Fruit fly (Drosophila melanogaster) whole organism, larva: ENCODE data around the gene drn.

ENCODE experiments used
- noc ChIP-seq: fragments of 200-800 bp; sonication (Bioruptor generic); optimal IDR thresholded peaks from 3 replicates; lab custom pipeline; 2019; ENCODE audit warnings: missing biosample characterization, mild to moderate bottlenecking, missing genetic modification characterization, moderate library complexity

The drn gene

DNA sequence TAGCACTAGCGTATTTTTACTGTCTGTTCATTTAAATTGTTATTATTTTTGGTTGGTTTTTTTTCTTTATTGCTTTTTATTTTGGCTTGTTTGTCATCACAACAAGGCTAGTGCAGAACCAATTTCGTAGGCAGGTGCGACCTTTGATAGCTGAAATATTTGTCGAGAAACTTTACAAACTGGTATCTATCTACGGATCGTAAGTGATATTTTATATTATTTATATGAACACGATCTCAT, at the start of gene drn:
Gene drn (plus strand): TSS at position 141 of the 240 bp plus-strand sequence.
- no peak for TF ChIP-seq noc (tag; lab: Kevin White, UChicago)

DNA sequence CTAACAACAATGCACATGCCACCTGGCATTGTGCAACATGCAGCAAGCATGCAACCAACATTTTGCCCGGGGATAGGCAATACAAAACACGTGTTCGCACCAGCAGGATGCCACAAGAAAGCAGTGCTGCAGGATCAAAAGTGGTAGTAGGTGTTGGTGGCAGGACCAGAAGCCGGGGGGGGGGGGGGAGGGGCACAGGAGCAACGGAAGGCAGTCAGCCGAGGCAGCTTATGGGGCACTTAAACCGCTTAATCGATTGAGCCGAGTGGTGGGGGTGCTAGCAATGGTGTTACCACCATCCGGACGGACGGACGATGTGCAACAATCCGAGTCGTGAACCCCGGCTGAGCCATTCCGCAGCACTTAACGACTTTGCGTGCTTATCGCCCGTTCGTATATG, 42.9 kb upstream of the drn start:
- no peak for TF ChIP-seq noc (tag; lab: Kevin White, UChicago)

DNA sequence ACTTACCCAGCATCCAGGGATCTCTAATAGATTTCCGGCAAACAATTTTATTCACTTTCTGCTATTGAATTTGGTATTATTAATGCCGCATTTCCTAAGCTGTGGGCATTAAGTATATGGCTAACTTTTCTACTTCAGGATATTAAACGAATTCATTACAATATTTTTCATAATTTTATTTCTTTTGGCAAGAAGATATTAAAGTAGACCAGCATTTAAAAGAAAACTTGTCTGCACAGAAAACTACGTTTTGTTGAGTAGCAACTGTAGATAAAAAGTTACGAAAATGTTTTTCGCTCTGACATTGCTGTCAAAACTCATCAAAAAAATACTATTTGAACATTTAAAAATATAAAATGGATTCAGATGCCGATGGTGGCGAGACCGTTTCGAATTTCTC, 18.5 kb upstream of the drn start, which contains the start of gene HP1e:
Gene HP1e (plus strand): TSS at position 301 of the 400 bp plus-strand sequence.
- TF ChIP-seq noc (tag; lab: Kevin White, UChicago): no peak

DNA sequence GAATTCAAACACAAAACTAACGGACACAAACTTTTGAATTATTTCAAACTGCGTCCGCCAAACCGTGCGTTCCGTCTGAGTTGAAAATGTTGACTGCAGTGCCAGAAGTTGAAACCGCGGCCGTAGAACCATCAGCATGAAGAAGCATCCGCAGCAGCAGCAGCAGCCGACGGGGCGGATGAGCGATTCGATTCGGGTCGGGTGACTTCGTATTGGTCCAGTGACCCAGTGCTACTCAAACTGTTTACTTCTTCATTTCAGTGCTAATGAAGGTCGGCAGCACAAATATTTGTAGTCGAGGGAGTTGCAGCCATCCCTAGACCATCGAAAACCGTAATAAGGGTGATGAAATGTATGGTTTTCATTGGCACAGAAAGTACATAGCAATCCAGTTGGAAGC, 11.6 kb upstream of the drn start, which contains the start of gene CG8861:
Gene CG8861 (minus strand): TSS at position 101 of the 400 bp plus-strand sequence.
- no peak for TF ChIP-seq noc (tag; lab: Kevin White, UChicago)

DNA sequence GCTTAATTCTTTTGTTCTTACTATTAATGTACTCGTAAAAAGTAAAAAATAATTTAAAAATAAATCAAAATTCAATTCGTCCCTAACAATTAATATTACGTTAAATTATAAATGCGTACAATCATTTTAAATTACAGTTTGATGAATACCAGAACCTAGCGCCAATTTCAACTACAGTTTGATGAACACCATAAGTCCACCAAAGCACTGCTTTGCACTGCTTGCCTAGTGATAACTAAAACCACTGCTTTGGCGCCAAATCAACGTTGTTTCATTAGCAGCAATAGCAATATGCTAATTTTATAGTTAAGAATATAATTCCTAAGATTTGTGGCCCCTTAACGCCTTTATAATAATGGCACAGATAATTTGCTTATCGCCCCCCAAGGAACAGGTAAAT, 11.2 kb upstream of the drn start:
- TF ChIP-seq noc (tag; lab: Kevin White, UChicago): no peak

DNA sequence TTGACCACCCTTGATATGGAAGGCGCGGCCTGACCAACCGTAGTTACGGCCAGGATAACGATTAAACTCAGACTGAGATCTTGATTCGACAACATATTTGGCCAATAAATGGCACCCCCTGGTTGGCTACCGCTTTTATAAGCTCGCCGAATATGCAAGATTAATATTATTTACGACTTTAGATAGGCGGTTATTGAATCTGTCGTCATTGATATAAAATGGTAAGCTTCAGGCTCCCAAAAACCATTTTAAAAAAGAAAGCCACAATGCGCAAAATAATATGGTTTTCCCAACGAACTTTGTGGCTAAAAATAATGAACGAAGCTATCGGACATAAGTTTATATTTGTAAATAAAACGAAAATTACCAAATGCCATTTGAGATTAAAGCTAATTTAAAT, 9.8 kb upstream of the drn start, which contains the start of gene CG12951:
Gene CG12951 (minus strand): TSS at position 101 of the 400 bp plus-strand sequence.
- no peak for TF ChIP-seq noc (tag; lab: Kevin White, UChicago)

DNA sequence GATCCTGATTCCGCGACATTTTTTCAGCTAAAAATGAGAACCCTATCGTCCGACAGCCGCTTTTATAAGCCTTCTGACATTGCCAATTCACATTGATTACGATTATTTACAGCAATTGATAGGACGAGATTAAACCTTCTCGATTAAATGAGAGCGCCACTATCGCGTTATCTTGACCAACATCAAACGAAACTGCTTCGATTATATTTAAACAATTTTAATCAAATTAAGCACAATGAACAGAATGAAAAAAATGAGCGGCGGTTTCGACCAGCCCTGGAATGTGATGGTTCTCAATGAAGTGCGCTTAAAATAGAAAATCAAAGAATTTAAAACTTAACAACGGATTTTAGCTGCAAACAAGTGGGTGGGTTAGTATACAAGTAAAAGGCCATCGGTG, 8.2 kb upstream of the drn start, which contains the start of gene CG16749:
Gene CG16749 (minus strand): TSS at position 25 of the 400 bp plus-strand sequence.
- peak; percentile 27 for TF ChIP-seq noc (tag; lab: Kevin White, UChicago)

DNA sequence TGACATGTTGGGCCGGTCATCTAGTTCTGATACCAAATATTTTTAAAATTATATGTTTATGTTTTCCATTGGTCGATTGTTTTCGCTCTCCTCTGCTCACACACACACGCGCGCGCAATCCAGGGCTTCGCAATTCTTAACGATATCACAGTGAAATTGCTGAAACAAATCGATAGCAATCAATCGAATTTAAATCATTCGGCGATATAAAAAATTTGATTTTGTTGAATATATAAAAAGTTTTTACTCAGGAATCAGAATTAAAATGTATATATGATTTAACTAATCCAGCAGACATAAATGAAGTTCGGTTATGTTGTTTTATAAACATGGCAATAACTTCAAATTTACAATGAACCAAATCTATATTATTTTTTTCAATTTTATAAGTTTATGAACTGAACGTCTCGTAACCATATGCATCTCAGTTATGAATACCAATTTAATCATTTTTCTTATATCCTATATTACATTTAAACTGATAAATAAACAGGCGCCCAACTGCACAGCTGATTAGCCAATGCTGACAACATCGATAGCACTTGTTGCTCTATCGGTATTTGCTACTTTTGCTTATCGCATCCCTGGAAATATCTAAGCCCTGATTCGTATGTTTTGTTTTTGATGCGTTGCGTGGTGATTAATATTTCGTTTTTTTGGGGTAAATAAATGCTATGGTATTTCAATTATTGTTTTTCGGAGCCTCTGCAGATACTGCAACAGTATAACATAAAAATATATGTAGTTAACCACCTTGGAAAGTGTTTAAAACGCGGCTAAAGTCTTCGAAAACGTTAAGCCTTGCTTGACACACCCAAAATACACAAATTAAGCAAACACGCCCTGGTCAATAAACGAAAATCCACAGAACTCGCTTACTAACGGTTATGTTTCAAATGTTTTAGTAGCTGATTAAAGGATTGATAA, 5.2 kb upstream of the drn start, which contains the start of the genes Aduk and pasi2:
Gene Aduk (minus strand): TSS at position 123 of the 927 bp plus-strand sequence.
Gene pasi2 (plus strand): TSS at position 579 of the 927 bp plus-strand sequence.
- no peak for TF ChIP-seq noc (tag; lab: Kevin White, UChicago)

DNA sequence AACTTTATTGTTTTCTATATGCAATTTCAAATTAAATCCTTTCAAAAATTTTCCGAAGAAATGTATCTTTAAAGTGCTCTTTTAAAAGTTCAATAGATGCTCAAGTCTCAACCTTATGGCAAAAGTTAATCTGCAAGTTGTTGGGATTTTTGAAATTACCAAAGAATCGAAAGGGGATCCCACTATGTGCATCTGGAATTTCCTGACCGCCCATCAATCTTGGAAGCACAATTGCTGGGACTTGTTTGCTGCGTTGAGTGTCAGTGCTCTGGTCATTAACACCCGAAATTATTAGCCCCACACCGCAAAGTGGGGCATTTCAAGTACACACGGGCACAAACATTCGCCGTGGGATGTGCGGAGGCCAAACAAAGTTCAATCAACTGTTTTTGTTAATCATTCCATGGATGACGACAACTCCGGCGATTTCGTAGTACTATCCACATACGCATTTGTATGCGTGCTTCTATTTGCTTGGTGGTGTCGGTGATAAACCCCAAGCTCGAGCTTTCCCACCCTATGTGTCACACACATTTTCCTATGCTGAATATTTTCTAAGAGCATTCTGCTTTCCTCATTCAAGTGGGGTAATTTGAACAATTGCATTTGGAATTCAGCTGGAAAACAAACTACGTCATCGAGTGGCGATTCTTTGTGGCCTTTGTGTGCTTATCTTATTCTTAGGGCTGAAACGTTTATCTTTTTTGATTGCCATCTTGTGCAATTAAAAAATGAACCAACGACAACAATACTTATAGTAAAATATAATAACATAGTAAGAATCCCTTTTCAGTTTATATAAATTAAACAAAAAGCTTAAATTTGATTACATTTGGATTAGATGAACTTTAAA, 2.4 kb upstream of the drn start:
- TF ChIP-seq noc (tag; lab: Kevin White, UChicago): no peak

DNA sequence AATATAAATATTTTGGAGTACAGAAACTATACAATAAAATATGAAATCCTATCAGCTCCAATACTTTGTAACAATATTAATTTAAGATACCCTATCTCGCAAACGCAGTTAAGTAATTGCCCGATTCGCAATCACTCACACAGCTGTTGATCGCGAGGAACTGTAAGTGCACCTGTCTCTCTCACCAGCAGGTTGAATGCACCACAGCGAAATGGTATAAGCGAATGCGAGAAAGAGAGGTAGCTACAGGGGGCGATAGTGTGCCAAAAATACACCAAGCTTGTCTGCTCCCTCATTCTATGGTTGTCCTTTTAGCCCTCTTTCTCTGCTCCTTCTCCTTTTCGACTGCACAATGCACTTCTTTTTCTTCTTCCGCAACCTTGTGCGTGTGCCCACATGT, 1.2 kb upstream of the drn start:
- no peak for TF ChIP-seq noc (tag; lab: Kevin White, UChicago)

DNA sequence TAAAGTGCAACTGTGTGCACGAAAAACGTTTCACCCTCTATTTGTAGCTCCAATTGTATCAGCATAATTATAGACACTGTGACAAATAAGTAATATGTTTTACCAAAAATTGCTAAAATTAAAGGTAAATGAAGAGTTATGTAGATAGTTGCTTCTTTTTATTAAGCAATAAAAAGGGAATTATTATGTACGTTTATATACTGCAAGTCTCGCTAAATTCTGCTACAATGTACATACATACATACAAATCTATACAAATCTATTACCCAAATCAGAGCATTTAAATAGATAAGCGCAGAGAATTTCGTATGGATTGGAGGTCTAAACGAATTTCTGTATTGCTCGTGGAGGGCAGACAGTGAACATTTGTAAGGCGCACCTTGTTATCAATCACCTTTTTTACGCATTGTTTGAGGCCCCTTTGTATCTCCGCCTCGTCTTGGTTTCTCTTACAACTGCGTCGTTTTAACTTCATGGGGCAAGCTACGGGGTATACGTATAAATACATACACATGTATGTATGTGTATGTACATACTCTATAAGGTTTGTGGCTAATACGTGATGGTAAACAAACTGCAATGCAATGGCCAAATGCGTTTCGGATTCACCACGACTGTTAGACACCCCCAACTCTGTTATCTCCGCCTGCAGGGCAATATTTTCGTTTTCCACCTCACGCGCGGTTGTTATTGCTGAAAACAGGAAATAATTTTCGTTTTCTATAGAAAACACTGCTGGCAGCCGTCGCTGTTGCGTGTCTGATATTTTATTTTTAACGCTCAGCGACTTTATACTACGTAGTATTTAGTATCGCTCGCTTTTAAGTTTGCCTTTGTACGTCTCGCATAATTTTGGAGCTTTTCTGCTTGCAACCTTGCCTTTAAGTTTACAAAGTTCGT, 590 bp upstream of the drn start:
- peak; percentile 32 for TF ChIP-seq noc (tag; lab: Kevin White, UChicago)

DNA sequence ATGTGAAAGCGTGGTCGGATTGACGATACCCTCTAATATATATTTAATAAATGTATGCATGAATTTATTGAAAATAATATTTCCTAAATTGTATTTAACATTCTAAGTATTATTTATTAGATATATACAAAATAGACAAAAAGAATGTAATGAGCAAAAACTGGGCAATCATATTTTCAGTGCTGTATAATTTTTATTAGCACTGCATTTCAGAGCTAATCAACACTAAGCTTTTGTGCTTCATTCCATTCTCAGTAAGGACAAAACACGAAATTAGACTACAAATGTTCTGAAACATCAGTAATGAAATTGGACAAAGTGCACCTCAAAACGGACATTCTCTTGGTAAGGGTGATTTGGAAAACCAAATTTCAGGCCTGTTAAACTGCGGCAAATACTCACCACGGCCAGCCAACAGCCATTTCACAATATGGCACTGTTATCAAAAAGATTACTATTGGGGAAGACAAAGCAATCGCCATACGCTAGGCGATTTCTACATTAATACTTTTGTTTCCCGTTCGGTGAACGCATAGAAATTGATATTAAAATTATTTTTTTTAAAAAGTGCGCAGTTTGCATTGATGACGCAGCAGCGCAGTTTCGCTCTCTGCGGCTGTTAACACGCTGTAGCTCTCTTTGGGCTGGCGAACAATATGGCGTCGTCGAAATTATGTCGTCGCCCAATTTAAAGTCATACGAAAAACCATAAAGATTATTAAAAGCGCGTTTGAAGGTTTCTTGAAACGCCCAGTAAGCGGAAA, 591 bp downstream of the drn start:
- peak; percentile 95 for TF ChIP-seq noc (tag; lab: Kevin White, UChicago)

DNA sequence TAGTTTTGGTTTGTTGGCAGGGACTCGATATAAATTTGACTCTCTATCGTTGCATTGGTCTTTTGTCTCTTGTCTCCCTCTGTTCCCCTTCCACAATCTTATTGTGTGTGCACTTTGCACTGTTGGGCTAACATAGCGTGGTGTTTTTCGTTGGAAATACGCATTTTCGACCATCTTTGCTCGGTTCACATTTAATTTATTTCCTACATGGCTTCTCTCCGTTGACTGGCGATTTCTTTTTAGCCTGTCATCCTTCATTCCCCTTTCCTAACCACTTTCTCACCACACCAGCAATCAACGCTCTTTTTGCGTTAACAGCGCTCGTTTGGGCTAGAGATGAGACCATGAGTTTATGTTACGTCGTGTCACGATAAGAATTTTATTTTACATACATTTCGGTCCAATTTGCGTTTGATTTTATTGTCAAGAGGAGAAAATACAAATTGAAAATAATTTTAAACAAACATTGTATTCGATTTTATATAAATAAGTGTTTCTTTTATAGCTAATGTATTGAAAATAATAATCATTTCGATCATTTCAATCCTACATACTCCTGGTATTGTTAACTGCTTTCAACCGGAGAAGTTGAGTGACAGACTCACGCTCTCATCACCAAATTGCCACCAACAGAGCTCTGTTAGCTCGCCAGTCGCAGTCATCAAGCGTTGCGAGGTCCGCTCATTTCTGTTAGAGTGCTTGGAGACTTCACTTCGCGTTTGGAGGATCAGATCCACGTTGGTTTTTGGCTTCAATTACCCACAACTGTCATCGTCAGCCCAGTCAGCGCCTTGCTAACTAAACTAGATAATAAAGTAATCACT, 1.4 kb downstream of the drn start:
- peak; percentile 93 for TF ChIP-seq noc (tag; lab: Kevin White, UChicago)
